Fruit fly (Drosophila melanogaster): ENCODE data around the gene pie.

The pie gene

dm6 chr2L:10375464-10376236 is 46.9 kb downstream of the pie start, which contains the start of the genes CG33303 and dpr19 (continued):
- peak; percentile 47 for TF ChIP-seq CG32772 (GFP tag; IDR thresholded peaks at IDR 0.05)
- TF ChIP-seq Antp (GFP tag; optimal IDR thresholded peaks at IDR 0.05), result no peak
- peak; percentile 63 for TF ChIP-seq CG3407 (GFP tag; optimal IDR thresholded peaks at IDR 0.05)
- TF ChIP-seq vnd (GFP tag; IDR thresholded peaks at IDR 0.05; ENCODE audit: partially characterized antibody), result no peak
- TF ChIP-seq CG2202 (tag; optimal IDR thresholded peaks at IDR 0.05), result peak; percentile 63
- 0 out of 3 replicates have a peak, but pooled peaks have one; percentile 31 for TF ChIP-seq zfh1 (GFP tag; IDR thresholded peaks at IDR 0.05)
- TF ChIP-seq wdn (GFP tag; IDR thresholded peaks at IDR 0.05), result no peak
- TF ChIP-seq CG7372 (GFP tag; IDR thresholded peaks at IDR 0.05), result peak; percentile 53
- no peak for TF ChIP-seq dm (GFP tag; optimal IDR thresholded peaks at IDR 0.05)
- peak; percentile 89 for TF ChIP-seq CG18262 (tag; optimal IDR thresholded peaks at IDR 0.05)
- TF ChIP-seq p53 (GFP tag; optimal IDR thresholded peaks at IDR 0.05), result no peak
- peak; percentile 68 for TF ChIP-seq CG6683 (GFP tag; optimal IDR thresholded peaks at IDR 0.05)
- TF ChIP-seq ind (GFP tag; optimal IDR thresholded peaks at IDR 0.05), result peak; percentile 43
- TF ChIP-seq bsh (GFP tag; optimal IDR thresholded peaks at IDR 0.05), result peak in 1 of 2 experiments; percentile 83
- TF ChIP-seq Ssrp (tag; optimal IDR thresholded peaks at IDR 0.05), result peak; percentile 77
- TF ChIP-seq B-H1 (GFP tag; IDR thresholded peaks at IDR 0.05), result peak; percentile 27; the same call in 1 of the 3 replicates
- TF ChIP-seq CG17328 (GFP tag; IDR thresholded peaks at IDR 0.05), result peak; percentile 79
- no peak for TF ChIP-seq D (optimal IDR thresholded peaks at IDR 0.05)
- TF ChIP-seq D (GFP tag; optimal IDR thresholded peaks at IDR 0.05), result peak; percentile 49
- peak; percentile 81 for TF ChIP-seq CG12299 (tag; optimal IDR thresholded peaks at IDR 0.05)
- 0 out of 3 replicates have a peak, but pooled peaks have one; percentile 13 for TF ChIP-seq CG11456 (GFP tag; IDR thresholded peaks at IDR 0.05)
- TF ChIP-seq CG17568 (GFP tag; optimal IDR thresholded peaks at IDR 0.05), result no peak
- TF ChIP-seq oc (tag; optimal IDR thresholded peaks at IDR 0.05), result no peak
- TF ChIP-seq CG14014 (GFP tag; IDR thresholded peaks at IDR 0.05), result peak; percentile 34; the same call in 1 of the 2 replicates
- no peak for TF ChIP-seq Optix (GFP tag; IDR thresholded peaks at IDR 0.05)
- TF ChIP-seq schlank (tag; optimal IDR thresholded peaks at IDR 0.05), result peak; percentile 2
- TF ChIP-seq peb (GFP tag; IDR thresholded peaks at IDR 0.05), result no peak
- TF ChIP-seq Max (GFP tag; optimal IDR thresholded peaks at IDR 0.05), result peak; percentile 16
- peak; percentile 54 for TF ChIP-seq tin (GFP tag; optimal IDR thresholded peaks at IDR 0.05)
- peak; percentile 18 for TF ChIP-seq CG17802 (tag; optimal IDR thresholded peaks at IDR 0.05)
- no peak for TF ChIP-seq CG11085 (GFP tag; IDR thresholded peaks at IDR 0.05)
- peak; percentile 66 for TF ChIP-seq CG6854 (GFP tag; optimal IDR thresholded peaks at IDR 0.05)
- no peak for TF ChIP-seq CG15479 (GFP tag; optimal IDR thresholded peaks at IDR 0.05)
- TF ChIP-seq CG9817 (tag; optimal IDR thresholded peaks at IDR 0.05), result peak; percentile 59
- peak; percentile 20 for TF ChIP-seq slou (GFP tag; optimal IDR thresholded peaks at IDR 0.05)
- peak; percentile 41; the same call in 2 of the 3 replicates for TF ChIP-seq croc (GFP tag; conservative IDR thresholded peaks at IDR 0.05)
- no peak for TF ChIP-seq CG12769 (tag; optimal IDR thresholded peaks at IDR 0.05)
- TF ChIP-seq Kr (GFP tag; optimal IDR thresholded peaks at IDR 0.05), result no peak
- no peak for TF ChIP-seq eyg (GFP tag; optimal IDR thresholded peaks at IDR 0.05)
- TF ChIP-seq Dp (GFP tag; optimal IDR thresholded peaks at IDR 0.05), result peak; percentile 30
- peak; percentile 50 for TF ChIP-seq CG6765 (GFP tag; optimal IDR thresholded peaks at IDR 0.05)
- no peak for TF ChIP-seq pum (GFP tag; optimal IDR thresholded peaks at IDR 0.05)
- peak; percentile 47 for TF ChIP-seq Six4 (GFP tag; optimal IDR thresholded peaks at IDR 0.05)
- TF ChIP-seq Chrac-16 (GFP tag; optimal IDR thresholded peaks at IDR 0.05), result peak; percentile 38
- TF ChIP-seq tll (GFP tag; optimal IDR thresholded peaks at IDR 0.05), result no peak
- TF ChIP-seq Lhr (GFP tag; optimal IDR thresholded peaks at IDR 0.05), result peak; percentile 55
- peak; percentile 19 for TF ChIP-seq BEAF-32 (GFP tag; optimal IDR thresholded peaks at IDR 0.05)
- TF ChIP-seq CG34376 (GFP tag; optimal IDR thresholded peaks at IDR 0.05), result no peak
- peak; percentile 65 for TF ChIP-seq Ptx1 (GFP tag; IDR thresholded peaks at IDR 0.05)
